Worm (Caenorhabditis elegans): ENCODE data around the gene Y41D4A.4.

- no peak for TF ChIP-seq mdl-1 (tag; optimal IDR thresholded peaks at IDR 0.05)
- no peak for TF ChIP-seq hmg-1.1 (GFP tag; IDR thresholded peaks at IDR 0.05)
- TF ChIP-seq fkh-10 (GFP tag; optimal IDR thresholded peaks at IDR 0.05): no peak
- no peak for TF ChIP-seq lin-13 (GFP tag; optimal IDR thresholded peaks at IDR 0.05)
- TF ChIP-seq ctbp-1 (GFP tag; IDR thresholded peaks at IDR 0.05): no peak
- no peak for TF ChIP-seq egl-27 (tag; optimal IDR thresholded peaks at IDR 0.05)
- no peak for TF ChIP-seq F49E8.2 (tag; optimal IDR thresholded peaks at IDR 0.05; ENCODE audit: borderline replicate concordance)
Measured at ce11 chrIV:1713618-1714017, 32.2 kb upstream of the Y41D4A.4 start.
